Fruit fly (Drosophila melanogaster) whole organism, embryonic: ENCODE results near the gene Gr5a.

Experiments
- Bteb2 ChIP-seq: fragments of 200-800 bp; sonication (Bioruptor generic); optimal IDR thresholded peaks from 2 replicates; lab custom pipeline; 2016; ENCODE audit warnings: missing biosample characterization, missing genetic modification characterization
- CG1529 ChIP-seq: fragments of 200-800 bp; sonication (Bioruptor generic); optimal IDR thresholded peaks from 3 replicates; lab custom pipeline; 2018; ENCODE audit warnings: missing biosample characterization, missing genetic modification characterization
- CG1603 ChIP-seq: fragments of 200-800 bp; sonication (Bioruptor generic); optimal IDR thresholded peaks from 2 replicates; lab custom pipeline; 2019; ENCODE audit warnings: missing biosample characterization, mild to moderate bottlenecking, missing genetic modification characterization, moderate library complexity
- CG30403 ChIP-seq: fragments of 200-800 bp; sonication (Bioruptor generic); optimal IDR thresholded peaks from 3 replicates; lab custom pipeline; 2016; ENCODE audit warnings: missing biosample characterization, missing genetic modification characterization
- CG32532 ChIP-seq: fragments of 200-800 bp; sonication (Bioruptor generic); IDR thresholded peaks from 2 replicates; pipeline ENCODE4 v1.3.6; 2022; ENCODE audit warnings: missing biosample characterization, missing genetic modification characterization
- Dip3 ChIP-seq: fragments of 200-800 bp; sonication (Bioruptor generic); optimal IDR thresholded peaks from 3 replicates; lab custom pipeline; 2016; ENCODE audit warnings: missing biosample characterization, missing genetic modification characterization
- HLH54F ChIP-seq: fragments of 200-800 bp; sonication (Bioruptor generic); optimal IDR thresholded peaks from 3 replicates; lab custom pipeline; 2016; ENCODE audit warnings: missing biosample characterization, missing genetic modification characterization
- Mad ChIP-seq: fragments of 200-800 bp; sonication (Bioruptor generic); optimal IDR thresholded peaks from 2 replicates; lab custom pipeline; 2016; ENCODE audit warnings: missing biosample characterization, missing genetic modification characterization
- Sin3A ChIP-seq: fragments of >200 bp; optimal IDR thresholded peaks from 2 replicates; lab custom pipeline; 2018
- chm ChIP-seq: fragments of 200-800 bp; sonication (Bioruptor generic); IDR thresholded peaks from 2 replicates; pipeline ENCODE4 v1.3.6; 2022; ENCODE audit warnings: missing biosample characterization, missing genetic modification characterization
- emc ChIP-seq: fragments of 200-800 bp; sonication (Bioruptor generic); optimal IDR thresholded peaks from 2 replicates; lab custom pipeline; 2016; ENCODE audit warnings: missing biosample characterization, missing genetic modification characterization
- vnd ChIP-seq: fragments of 200-800 bp; sonication (Bioruptor generic); IDR thresholded peaks from 3 replicates; pipeline ENCODE4 v1.3.6; 2022; ENCODE audit warnings: missing biosample characterization, missing genetic modification characterization; ENCODE audit not compliant: partially characterized antibody

- no peak for TF ChIP-seq CG30403
- no peak for TF ChIP-seq Sin3A
- TF ChIP-seq emc (GFP tag; lab: Kevin White, UChicago), result no peak
- no peak for TF ChIP-seq CG32532 (GFP tag; lab: Robert Waterston, UW)
- TF ChIP-seq Mad (GFP tag; lab: Kevin White, UChicago), result no peak
- no peak for TF ChIP-seq CG1529 (GFP tag; lab: Kevin White, UChicago)
- TF ChIP-seq CG1603 (tag; lab: Kevin White, UChicago), result no peak
- no peak for TF ChIP-seq Dip3 (GFP tag; lab: Kevin White, UChicago)
- no peak for TF ChIP-seq Bteb2 (GFP tag; lab: Kevin White, UChicago)
- no peak for TF ChIP-seq vnd
- no peak for TF ChIP-seq chm (GFP tag; lab: Robert Waterston, UW)
- TF ChIP-seq HLH54F (GFP tag; lab: Kevin White, UChicago), result no peak
Observed at dm6 chrX:5715455-5716227, 35.2 kb downstream of the Gr5a start.
